Worm (Caenorhabditis elegans): ENCODE data around the gene C16A11.5.

The C16A11.5 gene

ce11 chrII:4237701-4238214, 14.7 kb downstream of the C16A11.5 start, which contains the start of the genes fbxc-44 and C16A11.2:
Gene fbxc-44 (minus strand): TSS chrII:4237751.
Gene C16A11.2 (plus strand): TSS chrII:4238203.
- TF ChIP-seq mls-2 (tag; optimal IDR thresholded peaks at IDR 0.05) (peak; percentile 69), nhr-28 (tag; optimal IDR thresholded peaks at IDR 0.05) (no peak), nhr-237 (tag; optimal IDR thresholded peaks at IDR 0.05) (no peak), lin-32 (GFP tag; optimal IDR thresholded peaks at IDR 0.05) (peak; percentile 0), ztf-11 (tag; optimal IDR thresholded peaks at IDR 0.05) (peak; percentile 54), sptf-1 (tag; optimal IDR thresholded peaks at IDR 0.05) (peak; percentile 89), elt-3 (tag; optimal IDR thresholded peaks at IDR 0.05) (no peak), nhr-76 (tag; optimal IDR thresholded peaks at IDR 0.05) (no peak), hlh-1 (tag; optimal IDR thresholded peaks at IDR 0.05) (peak; percentile 40), flh-1 (GFP tag; optimal IDR thresholded peaks at IDR 0.05) (no peak), mep-1 (tag; optimal IDR thresholded peaks at IDR 0.05) (peak; percentile 69), lin-13 (tag; optimal IDR thresholded peaks at IDR 0.05) (peak; percentile 27), snpc-4 (tag; optimal IDR thresholded peaks at IDR 0.05) (no peak), unc-39 (tag; optimal IDR thresholded peaks at IDR 0.05) (no peak), mab-5 (tag; optimal IDR thresholded peaks at IDR 0.05) (peak; percentile 55), tbx-8 (GFP tag; optimal IDR thresholded peaks at IDR 0.05) (no peak), cnd-1 (tag; optimal IDR thresholded peaks at IDR 0.05) (peak; percentile 54), ces-1 (GFP tag; optimal IDR thresholded peaks at IDR 0.05) (no peak), M03D4.4 (tag; optimal IDR thresholded peaks at IDR 0.05) (peak; percentile 85), zip-8 (tag; optimal IDR thresholded peaks at IDR 0.05) (no peak), blmp-1 (tag; optimal IDR thresholded peaks at IDR 0.05) (peak; percentile 21), sem-2 (GFP tag; optimal IDR thresholded peaks at IDR 0.05) (peak; percentile 15), pha-4 (tag; optimal IDR thresholded peaks at IDR 0.05) (no peak), drap-1 (GFP tag; optimal IDR thresholded peaks at IDR 0.05) (peak; percentile 49), ceh-83 (GFP tag; optimal IDR thresholded peaks at IDR 0.05) (peak; percentile 76), unc-120 (tag; optimal IDR thresholded peaks at IDR 0.05; ENCODE audit: poor library complexity, severe bottlenecking) (peak; percentile 29), bed-3 (GFP tag; optimal IDR thresholded peaks at IDR 0.05) (peak; percentile 60), ham-2 (GFP tag; optimal IDR thresholded peaks at IDR 0.05) (peak; percentile 40), ceh-43 (GFP tag; optimal IDR thresholded peaks at IDR 0.05) (peak; percentile 76), unc-62 (GFP tag; optimal IDR thresholded peaks at IDR 0.05) (no peak), elt-1 (tag; optimal IDR thresholded peaks at IDR 0.05; ENCODE audit: borderline replicate concordance, insufficient read depth) (peak; percentile 12), ceh-39 (tag; optimal IDR thresholded peaks at IDR 0.05) (no peak), nhr-12 (tag; optimal IDR thresholded peaks at IDR 0.05) (no peak), lsy-2 (tag; optimal IDR thresholded peaks at IDR 0.05) (peak; percentile 58), nhr-2 (tag; optimal IDR thresholded peaks at IDR 0.05) (no peak)

ce11 chrII:4238963-4239362, 15.9 kb downstream of the C16A11.5 start:
- no peak for TF ChIP-seq ztf-11 (tag; optimal IDR thresholded peaks at IDR 0.05)

ce11 chrII:4244959-4245358, 21.9 kb downstream of the C16A11.5 start:
- TF ChIP-seq unc-120 (tag; optimal IDR thresholded peaks at IDR 0.05; ENCODE audit: poor library complexity, severe bottlenecking) (no peak), mep-1 (tag; optimal IDR thresholded peaks at IDR 0.05) (no peak), sem-2 (GFP tag; optimal IDR thresholded peaks at IDR 0.05) (no peak), elt-1 (tag; optimal IDR thresholded peaks at IDR 0.05; ENCODE audit: borderline replicate concordance, insufficient read depth) (no peak), unc-39 (tag; optimal IDR thresholded peaks at IDR 0.05) (no peak), ham-2 (GFP tag; optimal IDR thresholded peaks at IDR 0.05) (no peak), zip-8 (tag; optimal IDR thresholded peaks at IDR 0.05) (no peak), cnd-1 (tag; optimal IDR thresholded peaks at IDR 0.05) (no peak), ceh-39 (tag; optimal IDR thresholded peaks at IDR 0.05) (no peak), flh-1 (GFP tag; optimal IDR thresholded peaks at IDR 0.05) (no peak), ceh-43 (GFP tag; optimal IDR thresholded peaks at IDR 0.05) (no peak), M03D4.4 (tag; optimal IDR thresholded peaks at IDR 0.05) (no peak), nhr-28 (tag; optimal IDR thresholded peaks at IDR 0.05) (no peak), nhr-12 (tag; optimal IDR thresholded peaks at IDR 0.05) (no peak), lin-13 (tag; optimal IDR thresholded peaks at IDR 0.05) (no peak), snpc-4 (tag; optimal IDR thresholded peaks at IDR 0.05) (no peak), ces-1 (GFP tag; optimal IDR thresholded peaks at IDR 0.05) (no peak)
